Fruit fly (Drosophila melanogaster) S2 (cell line): ENCODE data around the gene CG11529.

Experiments used
- CG8478 ChIP-seq: fragments of >200 bp; optimal IDR thresholded peaks from 2 replicates; lab custom pipeline; 2018
- CTCF ChIP-seq, 2 experiments: fragments of >200 bp; optimal IDR thresholded peaks; 2 replicates each; lab custom pipeline; 2018

The CG11529 gene

DNA sequence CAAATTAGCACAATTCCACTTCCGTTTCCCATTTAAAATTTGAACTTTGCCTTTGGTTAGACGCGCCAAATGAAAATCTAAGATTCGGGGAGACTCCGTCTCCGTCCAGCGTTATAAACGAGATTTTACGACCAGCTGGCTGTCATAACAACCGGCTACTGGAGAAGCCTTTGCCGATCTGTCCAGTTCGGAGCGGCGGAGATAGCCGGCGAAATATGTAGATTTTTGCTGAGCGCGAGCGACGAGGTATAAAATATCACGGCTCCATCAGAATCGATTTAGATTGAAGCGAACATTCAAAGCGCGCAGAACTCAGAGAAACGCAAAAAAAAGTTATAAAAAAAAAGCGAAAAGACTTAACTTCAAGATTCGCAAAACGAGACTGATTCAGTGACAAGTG, at the start of gene CG11529:
Gene CG11529 (plus strand): TSS at position 301 of the 400 bp plus-strand sequence.
- TF ChIP-seq CG8478 (lab: Kevin White, UChicago): no peak
- no peak for TF ChIP-seq CTCF (optimal IDR thresholded peaks at IDR 0.05; lab: Kevin White, UChicago)

dm6 chr3L:12149024-12149423, 48.6 kb upstream of the CG11529 start, which contains the start of gene CG32099:
Gene CG32099 (plus strand): TSS chr3L:12149273.
- TF ChIP-seq CTCF (optimal IDR thresholded peaks at IDR 0.05; lab: Kevin White, UChicago) (no peak), CG8478 (lab: Kevin White, UChicago) (no peak)

DNA sequence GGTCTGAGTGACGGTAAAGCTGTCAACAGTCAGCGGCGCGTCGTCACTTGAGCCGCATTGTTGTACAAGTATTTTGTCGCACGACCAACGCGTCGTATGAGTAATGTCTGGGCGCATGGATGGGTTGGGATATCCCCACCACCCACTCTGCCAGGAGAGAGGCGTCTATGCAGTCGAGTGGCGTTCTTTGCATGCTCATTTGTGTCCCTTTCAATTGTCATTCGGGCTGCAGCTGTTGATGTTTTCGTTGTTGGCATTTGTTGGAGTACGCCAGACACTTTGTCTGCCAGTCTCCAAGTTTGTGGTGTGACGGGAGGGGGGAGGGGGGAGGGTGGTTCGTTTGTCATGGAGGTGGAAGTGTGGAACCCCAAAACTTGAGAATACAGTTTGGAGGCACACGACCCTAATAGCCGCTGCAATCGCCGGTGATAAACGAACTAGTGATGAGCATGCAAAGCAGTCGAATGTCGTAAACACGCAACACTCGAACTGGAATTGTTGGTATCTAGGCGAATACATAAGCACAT, 35.4 kb upstream of the CG11529 start:
- TF ChIP-seq CTCF (optimal IDR thresholded peaks at IDR 0.05; lab: Kevin White, UChicago) (no peak), CG8478 (lab: Kevin White, UChicago) (no peak)

- TF ChIP-seq CTCF (optimal IDR thresholded peaks at IDR 0.05; lab: Kevin White, UChicago) (no peak), CG8478 (lab: Kevin White, UChicago) (no peak)
Observed at dm6 chr3L:12163082-12163481, 34.5 kb upstream of the CG11529 start.

DNA sequence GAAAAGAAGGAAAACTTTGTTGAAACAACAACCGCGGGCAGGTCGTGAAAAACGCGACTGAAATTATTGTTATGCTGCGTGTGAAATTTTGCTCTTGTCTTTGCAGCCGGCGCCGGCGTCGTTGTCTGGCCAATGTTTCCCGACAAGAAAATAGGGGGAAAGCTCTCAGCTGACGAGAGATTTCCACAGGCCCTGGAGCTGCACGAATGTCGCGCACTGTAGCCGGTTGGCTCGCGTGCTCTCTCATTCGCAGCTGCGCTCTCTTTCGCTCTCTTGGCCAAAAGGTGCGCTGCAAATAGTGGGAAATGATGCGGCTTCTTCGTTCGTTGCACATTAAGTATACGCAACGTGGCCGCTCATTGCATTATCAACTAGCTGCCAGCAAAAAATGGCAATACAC, 33.9 kb upstream of the CG11529 start, which contains the start of gene CG9760:
Gene CG9760 (minus strand): TSS at position 43 of the 400 bp plus-strand sequence.
- TF ChIP-seq CTCF (optimal IDR thresholded peaks at IDR 0.05; lab: Kevin White, UChicago): no peak
- no peak for TF ChIP-seq CG8478 (lab: Kevin White, UChicago)

dm6 chr3L:12175382-12175781, 22.2 kb upstream of the CG11529 start, which contains the start of gene Rh7:
Gene Rh7 (minus strand): TSS chr3L:12175482.
- no peak for TF ChIP-seq CG8478 (lab: Kevin White, UChicago)
- TF ChIP-seq CTCF (optimal IDR thresholded peaks at IDR 0.05; lab: Kevin White, UChicago): no peak

- TF ChIP-seq CG8478 (lab: Kevin White, UChicago) (no peak), CTCF (optimal IDR thresholded peaks at IDR 0.05; lab: Kevin White, UChicago) (no peak)
Observed at dm6 chr3L:12177301-12177700, 20.3 kb upstream of the CG11529 start, which contains the start of gene CAH2. Gene CAH2 (plus strand): TSS chr3L:12177601.

dm6 chr3L:12178847-12179437, 18.6 kb upstream of the CG11529 start:
- TF ChIP-seq CG8478 (lab: Kevin White, UChicago) (no peak), CTCF (optimal IDR thresholded peaks at IDR 0.05; lab: Kevin White, UChicago) (no peak)

DNA sequence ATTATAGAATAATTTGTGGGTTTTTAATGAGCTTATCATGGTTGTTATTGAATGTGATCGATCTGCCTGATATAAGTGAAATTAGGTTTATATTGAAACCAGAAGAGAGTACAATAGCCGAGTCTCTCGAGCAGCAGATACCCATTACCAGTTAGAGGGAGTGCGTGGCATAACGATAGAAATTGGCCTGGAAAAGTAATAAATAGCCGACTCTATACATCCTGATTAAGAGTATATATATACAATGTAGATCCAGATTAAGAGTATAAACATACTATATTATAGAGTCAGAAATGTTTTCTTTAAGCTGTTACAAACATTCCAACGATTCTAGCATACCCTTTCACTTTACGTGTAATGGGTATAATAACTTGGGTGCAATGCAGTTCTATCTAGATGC, 13.6 kb upstream of the CG11529 start:
- TF ChIP-seq CG8478 (lab: Kevin White, UChicago): no peak
- TF ChIP-seq CTCF (optimal IDR thresholded peaks at IDR 0.05; lab: Kevin White, UChicago): no peak

- TF ChIP-seq CTCF (optimal IDR thresholded peaks at IDR 0.05; lab: Kevin White, UChicago) (no peak), CG8478 (lab: Kevin White, UChicago) (no peak)
Observed at dm6 chr3L:12184564-12185034, 13.0 kb upstream of the CG11529 start, which contains the start of gene Miox. Gene Miox (plus strand): TSS chr3L:12184984.

dm6 chr3L:12185336-12185735, 12.3 kb upstream of the CG11529 start:
- TF ChIP-seq CTCF (optimal IDR thresholded peaks at IDR 0.05; lab: Kevin White, UChicago) (no peak), CG8478 (lab: Kevin White, UChicago) (no peak)

DNA sequence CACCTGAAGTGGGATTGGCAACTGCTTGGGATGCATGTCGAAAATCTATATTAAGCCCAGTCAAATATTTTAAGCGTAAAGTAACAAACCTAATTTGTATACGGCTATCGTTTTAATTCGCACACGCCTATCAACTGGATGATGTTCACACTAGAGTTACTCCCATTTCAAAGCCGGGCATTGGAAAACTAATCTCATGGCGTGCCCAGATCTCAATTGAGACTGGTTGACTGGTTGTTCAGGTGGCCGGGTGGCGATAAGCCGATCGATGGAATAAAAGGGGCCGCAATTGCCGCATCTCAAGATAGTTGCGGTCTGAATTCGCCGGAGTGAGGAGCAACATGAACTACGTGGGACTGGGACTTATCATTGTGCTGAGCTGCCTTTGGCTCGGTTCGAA, 9.1 kb upstream of the CG11529 start, which contains the start of gene Est-6:
Gene Est-6 (plus strand): TSS at position 301 of the 400 bp plus-strand sequence.
- TF ChIP-seq CTCF (optimal IDR thresholded peaks at IDR 0.05; lab: Kevin White, UChicago) (no peak), CG8478 (lab: Kevin White, UChicago) (no peak)

DNA sequence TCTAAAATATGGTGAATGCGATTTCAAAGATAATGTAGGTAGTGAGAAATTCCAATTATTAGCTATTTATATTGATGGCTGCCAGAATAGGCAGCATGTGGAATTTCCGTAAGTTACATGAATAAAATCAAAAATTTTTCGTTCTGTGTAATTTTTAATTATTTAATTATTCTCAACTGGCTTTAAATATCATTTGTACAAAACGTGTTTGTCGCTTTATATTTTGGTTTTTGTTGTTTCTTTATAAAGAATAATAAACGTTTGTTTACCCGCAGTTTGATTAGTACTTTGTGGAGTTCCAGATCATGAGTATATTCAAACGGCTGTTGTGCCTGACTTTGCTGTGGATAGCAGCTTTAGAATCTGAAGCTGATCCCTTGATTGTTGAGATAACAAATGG, 7.2 kb upstream of the CG11529 start, which contains the start of gene Est-P:
Gene Est-P (plus strand): TSS at position 301 of the 400 bp plus-strand sequence.
- TF ChIP-seq CG8478 (lab: Kevin White, UChicago) (no peak), CTCF (optimal IDR thresholded peaks at IDR 0.05; lab: Kevin White, UChicago) (no peak)

DNA sequence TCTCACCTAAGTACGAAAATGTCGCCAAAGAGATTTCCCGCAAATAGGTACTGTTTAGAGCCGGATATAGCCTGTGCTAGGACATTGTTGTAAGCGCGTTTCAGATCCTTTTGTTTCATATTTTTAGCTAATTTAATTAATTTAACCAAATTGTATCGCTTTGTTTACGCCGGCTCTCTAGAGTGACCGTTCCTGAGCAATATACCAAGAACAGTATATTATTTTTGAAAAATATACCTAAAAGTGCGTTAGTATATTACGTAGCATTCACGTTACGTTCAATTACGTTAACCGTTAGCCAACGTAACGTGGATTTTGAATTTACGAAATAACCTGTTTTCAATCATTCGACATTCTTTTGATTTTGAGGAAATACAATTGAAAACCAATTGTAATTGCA, 4.1 kb upstream of the CG11529 start, which contains the start of gene thoc6:
Gene thoc6 (minus strand): TSS at position 204 of the 400 bp plus-strand sequence.
- TF ChIP-seq CTCF (optimal IDR thresholded peaks at IDR 0.05; lab: Kevin White, UChicago) (no peak), CG8478 (lab: Kevin White, UChicago) (no peak)

- TF ChIP-seq CG8478 (lab: Kevin White, UChicago): no peak
- TF ChIP-seq CTCF (optimal IDR thresholded peaks at IDR 0.05; lab: Kevin White, UChicago): no peak
Observed at dm6 chr3L:12202980-12203379, 5.4 kb downstream of the CG11529 start.
